Worm (Caenorhabditis elegans) whole organism, L2 larva: ENCODE results near the gene Y54G2A.77.

ENCODE experiments used
- C34F6.9 ChIP-seq: fragments of 150-350 bp; optimal IDR thresholded peaks from 2 replicates; lab custom pipeline; 2014; ENCODE audit warnings: missing biosample characterization, missing genetic modification characterization
- R02D3.7 ChIP-seq: fragments of 150-350 bp; optimal IDR thresholded peaks from 2 replicates; lab custom pipeline; 2014; ENCODE audit warnings: missing biosample characterization, missing genetic modification characterization
- Y55F3AM.14 ChIP-seq: fragments of 200-800 bp; sonication (Bioruptor generic); optimal IDR thresholded peaks from 2 replicates; lab custom pipeline; 2018; ENCODE audit warnings: mild to moderate bottlenecking, missing genetic modification characterization, missing compliant biosample characterization
- ZK546.5 ChIP-seq: sonication (generic microtip); optimal IDR thresholded peaks from 2 replicates; lab custom pipeline; 2017; ENCODE audit warnings: missing biosample characterization, missing genetic modification characterization
- aly-2 ChIP-seq: fragments of 150-350 bp; optimal IDR thresholded peaks from 2 replicates; lab custom pipeline; 2014; ENCODE audit warnings: missing biosample characterization, missing genetic modification characterization
- ama-1 ChIP-seq: fragments of 150-350 bp; optimal IDR thresholded peaks from 2 replicates; lab custom pipeline; 2018; ENCODE audit warnings: inconsistent platforms
- blmp-1 ChIP-seq: sonication (generic microtip); optimal IDR thresholded peaks from 2 replicates; lab custom pipeline; 2017; ENCODE audit warnings: missing genetic modification characterization, mild to moderate bottlenecking, missing compliant biosample characterization, antibody characterized with exemption, moderate library complexity; ENCODE audit not compliant: insufficient read depth
- ceh-16 ChIP-seq: fragments of 150-350 bp; optimal IDR thresholded peaks from 2 replicates; lab custom pipeline; 2014; ENCODE audit warnings: missing biosample characterization, missing genetic modification characterization
- crh-2 ChIP-seq: sonication (generic microtip); optimal IDR thresholded peaks from 2 replicates; lab custom pipeline; 2017; ENCODE audit warnings: missing biosample characterization, missing genetic modification characterization
- dmd-4 ChIP-seq: sonication (generic microtip); optimal IDR thresholded peaks from 2 replicates; lab custom pipeline; 2017; ENCODE audit warnings: missing biosample characterization, missing genetic modification characterization
- egl-27 ChIP-seq: sonication (generic microtip); optimal IDR thresholded peaks from 3 replicates; lab custom pipeline; 2017; ENCODE audit warnings: missing biosample characterization, missing genetic modification reagents, missing genetic modification characterization
- elt-1 ChIP-seq: fragments of 150-350 bp; optimal IDR thresholded peaks from 2 replicates; lab custom pipeline; 2014; ENCODE audit warnings: missing biosample characterization, missing genetic modification characterization
- elt-3 ChIP-seq: sonication (generic microtip); optimal IDR thresholded peaks from 2 replicates; lab custom pipeline; 2017; ENCODE audit warnings: missing biosample characterization, missing genetic modification characterization
- fos-1 ChIP-seq: fragments of 150-350 bp; optimal IDR thresholded peaks from 2 replicates; lab custom pipeline; 2014; ENCODE audit warnings: missing biosample characterization, missing genetic modification characterization
- gmeb-1 ChIP-seq: fragments of 150-350 bp; optimal IDR thresholded peaks from 2 replicates; lab custom pipeline; 2014; ENCODE audit warnings: missing biosample characterization, missing genetic modification characterization
- lin-11 ChIP-seq: fragments of 150-350 bp; sonication (generic microtip); optimal IDR thresholded peaks from 2 replicates; lab custom pipeline; 2014; ENCODE audit warnings: missing biosample characterization, missing genetic modification characterization, inconsistent platforms, mixed read lengths
- lin-13 ChIP-seq: fragments of 150-350 bp; optimal IDR thresholded peaks from 2 replicates; lab custom pipeline; 2014; ENCODE audit warnings: missing biosample characterization, missing genetic modification reagents, missing genetic modification characterization
- lin-39 ChIP-seq: fragments of 150-350 bp; optimal IDR thresholded peaks from 2 replicates; lab custom pipeline; 2014; ENCODE audit warnings: missing biosample characterization, missing genetic modification reagents, missing genetic modification characterization
- lsy-2 ChIP-seq, 2 experiments: fragments of 150-350 bp in 1 of 2; sonication (generic microtip) in 1 of 2; optimal IDR thresholded peaks; 2 replicates each; lab custom pipeline; 2014 to 2017; ENCODE audit warnings: missing biosample characterization in 2 of 2, missing genetic modification characterization in 2 of 2
- mbf-1 ChIP-seq: sonication (generic microtip); optimal IDR thresholded peaks from 2 replicates; lab custom pipeline; 2017; ENCODE audit warnings: missing biosample characterization, missing genetic modification characterization
- mdl-1 ChIP-seq, 2 experiments: fragments of 150-350 bp in 1 of 2; sonication (generic microtip) in 1 of 2; optimal IDR thresholded peaks; 2 replicates each; lab custom pipeline; 2017; ENCODE audit warnings: missing biosample characterization in 2 of 2, missing genetic modification characterization in 2 of 2
- nhr-10 ChIP-seq: sonication (generic microtip); optimal IDR thresholded peaks from 2 replicates; lab custom pipeline; 2017; ENCODE audit warnings: missing biosample characterization, missing genetic modification characterization
- nhr-11 ChIP-seq: fragments of 150-350 bp; optimal IDR thresholded peaks from 2 replicates; lab custom pipeline; 2014; ENCODE audit warnings: missing biosample characterization, missing genetic modification characterization
- nhr-12 ChIP-seq: fragments of 150-350 bp; optimal IDR thresholded peaks from 2 replicates; lab custom pipeline; 2014; ENCODE audit warnings: missing biosample characterization, missing genetic modification characterization
- nhr-129 ChIP-seq: fragments of 150-350 bp; optimal IDR thresholded peaks from 2 replicates; lab custom pipeline; 2014; ENCODE audit warnings: missing biosample characterization, missing genetic modification characterization
- nhr-21 ChIP-seq: fragments of 150-350 bp; optimal IDR thresholded peaks from 2 replicates; lab custom pipeline; 2014; ENCODE audit warnings: missing biosample characterization, missing genetic modification characterization
- nhr-23 ChIP-seq: fragments of 150-350 bp; optimal IDR thresholded peaks from 2 replicates; lab custom pipeline; 2014; ENCODE audit warnings: missing biosample characterization, missing genetic modification reagents, missing genetic modification characterization
- nhr-237 ChIP-seq: fragments of 150-350 bp; optimal IDR thresholded peaks from 2 replicates; lab custom pipeline; 2014; ENCODE audit warnings: missing biosample characterization, missing genetic modification characterization
- nhr-25 ChIP-seq: fragments of 150-350 bp; sonication (generic microtip); optimal IDR thresholded peaks from 3 replicates; lab custom pipeline; 2014; ENCODE audit warnings: missing biosample characterization, missing genetic modification characterization
- nhr-6 ChIP-seq: fragments of 150-350 bp; optimal IDR thresholded peaks from 2 replicates; lab custom pipeline; 2014; ENCODE audit warnings: missing biosample characterization, missing genetic modification characterization
- nhr-77 ChIP-seq: fragments of 150-350 bp; optimal IDR thresholded peaks from 2 replicates; lab custom pipeline; 2014; ENCODE audit warnings: missing biosample characterization, missing genetic modification characterization
- peb-1 ChIP-seq: fragments of 150-350 bp; optimal IDR thresholded peaks from 2 replicates; lab custom pipeline; 2014; ENCODE audit warnings: missing biosample characterization, missing genetic modification characterization
- sem-4 ChIP-seq: fragments of 150-350 bp; optimal IDR thresholded peaks from 2 replicates; lab custom pipeline; 2014; ENCODE audit warnings: missing biosample characterization, missing genetic modification reagents, missing genetic modification characterization
- skn-1 ChIP-seq: sonication (generic microtip); optimal IDR thresholded peaks from 2 replicates; lab custom pipeline; 2017; ENCODE audit warnings: missing biosample characterization, missing genetic modification characterization
- sma-3 ChIP-seq: sonication (generic microtip); optimal IDR thresholded peaks from 2 replicates; lab custom pipeline; 2016; ENCODE audit warnings: missing genetic modification reagents, missing genetic modification characterization, missing compliant biosample characterization
- sma-9 ChIP-seq, 2 experiments: fragments of 150-350 bp in 1 of 2; sonication (generic microtip) in 1 of 2; optimal IDR thresholded peaks; 2 replicates each; lab custom pipeline; 2014 to 2016; ENCODE audit warnings: missing genetic modification characterization in 2 of 2, mild to moderate bottlenecking in 1 of 2, missing biosample characterization in 1 of 2, missing compliant biosample characterization in 1 of 2, missing genetic modification reagents in 1 of 2, moderate library complexity in 1 of 2
- snpc-4 ChIP-seq: fragments of 150-350 bp; optimal IDR thresholded peaks from 2 replicates; lab custom pipeline; 2014; ENCODE audit warnings: missing biosample characterization, missing genetic modification characterization
- unc-39 ChIP-seq: fragments of 150-350 bp; optimal IDR thresholded peaks from 2 replicates; lab custom pipeline; 2014; ENCODE audit warnings: missing biosample characterization, missing genetic modification characterization
- unc-55 ChIP-seq: fragments of 150-350 bp; sonication (generic microtip); optimal IDR thresholded peaks from 3 replicates; lab custom pipeline; 2014; ENCODE audit warnings: missing biosample characterization, missing genetic modification reagents, missing genetic modification characterization
- unc-62 ChIP-seq: fragments of 150-350 bp; optimal IDR thresholded peaks from 2 replicates; lab custom pipeline; 2014; ENCODE audit warnings: missing biosample characterization, missing genetic modification reagents, missing genetic modification characterization
- zag-1 ChIP-seq: fragments of 150-350 bp; optimal IDR thresholded peaks from 2 replicates; lab custom pipeline; 2014; ENCODE audit warnings: missing biosample characterization, missing genetic modification characterization
- ztf-1 ChIP-seq: fragments of 200-800 bp; sonication (Bioruptor generic); conservative IDR thresholded peaks from 2 replicates; pipeline ENCODE4 v1.3.6; 2022; ENCODE audit warnings: missing genetic modification characterization, missing compliant biosample characterization
- ztf-4 ChIP-seq: fragments of 150-350 bp; optimal IDR thresholded peaks from 2 replicates; lab custom pipeline; 2014; ENCODE audit warnings: missing biosample characterization, missing genetic modification characterization

Y54G2A.77 gene

ce11 chrIV:2772209-2772851 is 9.8 kb downstream of the Y54G2A.77 start:
- TF ChIP-seq elt-1 (tag; lab: Kevin White, UChicago) (no peak), nhr-11 (no peak), nhr-77 (tag; lab: Kevin White, UChicago) (no peak), Y55F3AM.14 (GFP tag; lab: Kevin White, UChicago) (peak; percentile 74), lin-39 (tag; lab: Kevin White, UChicago) (no peak), blmp-1 (tag; lab: Kevin White, UChicago) (peak; percentile 47), nhr-25 (tag; lab: Kevin White, UChicago) (peak; percentile 56), nhr-237 (tag; lab: Kevin White, UChicago) (no peak), fos-1 (tag; lab: Kevin White, UChicago) (no peak), unc-39 (tag; lab: Kevin White, UChicago) (no peak)

- peak; percentile 68 for TF ChIP-seq nhr-129 (tag; lab: Kevin White, UChicago)
- TF ChIP-seq nhr-11, result no peak
- no peak for TF ChIP-seq lin-39 (tag; lab: Kevin White, UChicago)
- TF ChIP-seq peb-1 (tag; lab: Kevin White, UChicago), result no peak
- peak; percentile 35 for TF ChIP-seq sma-9 (GFP tag; optimal IDR thresholded peaks at IDR 0.05; lab: Kevin White, UChicago)
- no peak for TF ChIP-seq sma-9 (tag; optimal IDR thresholded peaks at IDR 0.05; lab: Kevin White, UChicago)
- peak; percentile 35 for TF ChIP-seq nhr-25 (tag; lab: Kevin White, UChicago)
- TF ChIP-seq lsy-2 (tag; optimal IDR thresholded peaks at IDR 0.05; lab: Kevin White, UChicago), result peak in 1 of 2 experiments; percentile 29
- no peak for TF ChIP-seq gmeb-1 (tag; lab: Kevin White, UChicago)
- TF ChIP-seq Y55F3AM.14 (GFP tag; lab: Kevin White, UChicago), result no peak
- TF ChIP-seq zag-1 (tag; lab: Kevin White, UChicago), result no peak
- no peak for TF ChIP-seq unc-55
- TF ChIP-seq ztf-4 (tag; lab: Kevin White, UChicago), result no peak
- no peak for TF ChIP-seq nhr-23 (tag; lab: Kevin White, UChicago)
- TF ChIP-seq nhr-21 (tag; lab: Kevin White, UChicago), result no peak
- peak; percentile 15 for TF ChIP-seq lin-13
- TF ChIP-seq blmp-1 (tag; lab: Kevin White, UChicago), result no peak
These were observed 11.0 kb downstream of the Y54G2A.77 start for ce11 chrIV:2773382-2773979.

DNA sequence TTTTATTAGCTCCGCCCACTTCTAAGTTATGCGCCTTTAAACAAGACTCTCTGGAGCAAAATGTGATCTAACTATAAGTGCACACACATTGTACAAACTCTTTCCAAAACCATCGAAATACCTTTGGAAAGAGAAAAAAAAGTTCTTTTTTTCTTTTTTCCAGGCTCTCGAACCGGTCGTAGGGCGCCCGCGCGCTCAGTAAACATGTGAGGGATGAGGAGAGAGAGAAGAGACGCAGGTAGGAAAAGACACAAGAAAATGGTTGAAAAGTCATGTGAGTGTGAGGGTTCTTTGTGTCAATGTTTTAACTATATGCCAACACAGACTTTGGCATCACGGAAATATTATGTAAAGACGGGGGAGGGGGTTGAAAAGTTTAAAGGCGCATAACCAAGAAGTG is 12.0 kb downstream of the Y54G2A.77 start:
- TF ChIP-seq nhr-12 (tag; lab: Kevin White, UChicago), result no peak
- TF ChIP-seq nhr-23 (tag; lab: Kevin White, UChicago), result no peak
- TF ChIP-seq ceh-16 (tag; lab: Kevin White, UChicago), result no peak
- peak; percentile 59 for TF ChIP-seq fos-1 (tag; lab: Kevin White, UChicago)
- TF ChIP-seq ztf-4 (tag; lab: Kevin White, UChicago), result no peak
- TF ChIP-seq lin-39 (tag; lab: Kevin White, UChicago), result no peak
- peak in 1 of 2 experiments; percentile 34 for TF ChIP-seq mdl-1 (tag; optimal IDR thresholded peaks at IDR 0.05; lab: Kevin White, UChicago)
- TF ChIP-seq aly-2 (tag; lab: Kevin White, UChicago), result no peak
- TF ChIP-seq sma-9 (GFP tag; optimal IDR thresholded peaks at IDR 0.05; lab: Kevin White, UChicago), result peak; percentile 85
- no peak for TF ChIP-seq sma-9 (tag; optimal IDR thresholded peaks at IDR 0.05; lab: Kevin White, UChicago)
- no peak for TF ChIP-seq nhr-237 (tag; lab: Kevin White, UChicago)
- TF ChIP-seq elt-1 (tag; lab: Kevin White, UChicago), result no peak
- TF ChIP-seq unc-62 (GFP tag; lab: Kevin White, UChicago), result no peak
- peak; percentile 89 for TF ChIP-seq C34F6.9 (tag; lab: Kevin White, UChicago)
- TF ChIP-seq R02D3.7 (tag; lab: Kevin White, UChicago), result no peak
- no peak for TF ChIP-seq ZK546.5 (tag; lab: Kevin White, UChicago)
- TF ChIP-seq crh-2 (tag; lab: Kevin White, UChicago), result peak; percentile 88
- peak; percentile 62 for TF ChIP-seq sma-3 (GFP tag; lab: Kevin White, UChicago)
- no peak for TF ChIP-seq nhr-77 (tag; lab: Kevin White, UChicago)
- no peak for TF ChIP-seq mbf-1 (tag; lab: Kevin White, UChicago)
- TF ChIP-seq snpc-4, result peak; percentile 7
- no peak for TF ChIP-seq lin-11 (tag; lab: Kevin White, UChicago)
- peak; percentile 91 for TF ChIP-seq nhr-25 (tag; lab: Kevin White, UChicago)
- no peak for TF ChIP-seq dmd-4
- no peak for TF ChIP-seq nhr-11
- peak; percentile 36 for TF ChIP-seq egl-27 (tag; lab: Kevin White, UChicago)
- peak; percentile 57 for TF ChIP-seq nhr-6 (tag; lab: Kevin White, UChicago)
- no peak for TF ChIP-seq elt-3 (tag; lab: Kevin White, UChicago)
- peak; percentile 16 for TF ChIP-seq Y55F3AM.14 (GFP tag; lab: Kevin White, UChicago)
- TF ChIP-seq ama-1 (lab: Kevin White, UChicago), result peak; percentile 84
- peak; percentile 72 for TF ChIP-seq gmeb-1 (tag; lab: Kevin White, UChicago)
- TF ChIP-seq skn-1 (tag; lab: Kevin White, UChicago), result no peak
- peak; percentile 59 for TF ChIP-seq nhr-21 (tag; lab: Kevin White, UChicago)
- no peak for TF ChIP-seq nhr-10 (tag; lab: Kevin White, UChicago)
- TF ChIP-seq lsy-2 (tag; optimal IDR thresholded peaks at IDR 0.05; lab: Kevin White, UChicago), result peak in 1 of 2 experiments; percentile 82
- TF ChIP-seq nhr-129 (tag; lab: Kevin White, UChicago), result peak; percentile 84
- peak; percentile 39 for TF ChIP-seq sem-4 (tag; lab: Kevin White, UChicago)
- TF ChIP-seq ztf-1, result no peak
- TF ChIP-seq unc-55, result peak; percentile 19
- no peak for TF ChIP-seq unc-39 (tag; lab: Kevin White, UChicago)
- TF ChIP-seq blmp-1 (tag; lab: Kevin White, UChicago), result peak; percentile 23
- no peak for TF ChIP-seq peb-1 (tag; lab: Kevin White, UChicago)
- TF ChIP-seq zag-1 (tag; lab: Kevin White, UChicago), result no peak
